Worm (Caenorhabditis elegans): ENCODE measurements around the gene usp-33.

DNA sequence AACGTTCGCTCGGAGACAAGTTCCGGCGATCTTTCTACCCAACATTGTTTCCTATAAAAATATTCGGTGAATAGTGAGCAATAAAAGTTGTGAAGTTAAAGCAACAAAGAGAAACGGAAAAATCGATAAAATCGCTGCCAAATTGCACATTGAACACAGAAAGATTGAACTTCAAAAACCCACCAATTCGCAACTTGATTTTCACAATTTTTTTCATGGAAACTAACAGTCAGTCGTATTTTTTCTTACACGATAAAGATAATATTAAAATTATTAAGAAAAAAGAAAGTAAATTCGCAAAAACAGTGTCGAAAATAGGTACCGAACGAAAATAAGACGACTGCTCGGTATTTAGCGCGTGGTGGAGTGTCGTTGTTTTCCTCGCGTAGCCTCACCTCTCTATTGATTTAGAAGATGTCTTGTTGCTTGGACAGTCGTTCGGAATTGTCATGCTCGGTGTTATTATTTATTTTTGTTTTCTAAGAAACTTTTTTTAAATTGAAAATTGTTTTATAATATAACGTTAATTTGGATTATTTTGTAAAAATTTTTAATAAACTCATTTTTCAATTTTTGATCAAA is 730 bp upstream of the usp-33 start, which contains the start of gene gas-1:
- TF ChIP-seq ces-1 (GFP tag; optimal IDR thresholded peaks at IDR 0.05) (no peak), ceh-82 (tag; optimal IDR thresholded peaks at IDR 0.05) (no peak), ztf-11 (tag; optimal IDR thresholded peaks at IDR 0.05) (no peak), snu-23 (GFP tag; optimal IDR thresholded peaks at IDR 0.05) (peak; percentile 31), rnt-1 (tag; optimal IDR thresholded peaks at IDR 0.05) (peak; percentile 1), hlh-4 (tag; optimal IDR thresholded peaks at IDR 0.05) (no peak), vab-15 (tag; optimal IDR thresholded peaks at IDR 0.05) (no peak), tbx-2 (tag; optimal IDR thresholded peaks at IDR 0.05) (no peak), nhr-237 (tag; optimal IDR thresholded peaks at IDR 0.05) (no peak), nhr-90 (tag; optimal IDR thresholded peaks at IDR 0.05; ENCODE audit: poor library complexity) (peak; percentile 13)
